Fruit fly (Drosophila melanogaster) whole organism, wandering third instar larva: ENCODE data around the gene Odj.

ENCODE experiments used
- Hnf4 ChIP-seq: fragments of 200-800 bp; sonication (Bioruptor generic); optimal IDR thresholded peaks from 2 replicates; lab custom pipeline; 2016; ENCODE audit warnings: missing biosample characterization, mild to moderate bottlenecking, missing genetic modification characterization
- Hr78 ChIP-seq: fragments of >200 bp; optimal IDR thresholded peaks from 2 replicates; lab custom pipeline; 2017; ENCODE audit warnings: missing biosample characterization, missing genetic modification characterization
- Hr83 ChIP-seq: fragments of 200-300 bp; sonication (Bioruptor generic); optimal IDR thresholded peaks from 2 replicates; lab custom pipeline; 2016; ENCODE audit warnings: missing biosample characterization, mild to moderate bottlenecking, missing genetic modification characterization, moderate library complexity; ENCODE audit not compliant: poor library complexity, severe bottlenecking
- Myc ChIP-seq: fragments of >200 bp; optimal IDR thresholded peaks from 2 replicates; lab custom pipeline; 2017
- N ChIP-seq: fragments of >200 bp; optimal IDR thresholded peaks from 2 replicates; lab custom pipeline; 2018; ENCODE audit warnings: missing biosample characterization, missing external identifiers, missing genetic modification characterization
- h ChIP-seq: fragments of 200-800 bp; sonication (Bioruptor generic); optimal IDR thresholded peaks from 3 replicates; lab custom pipeline; 2016; ENCODE audit warnings: missing biosample characterization, mild to moderate bottlenecking, missing genetic modification characterization
- jim ChIP-seq: fragments of 175-275, 200-325 bp; sonication (Bioruptor generic); optimal IDR thresholded peaks from 2 replicates; lab custom pipeline; 2016; ENCODE audit warnings: missing biosample characterization, mild to moderate bottlenecking, missing genetic modification characterization
- lola ChIP-seq: fragments of >200 bp; optimal IDR thresholded peaks from 2 replicates; lab custom pipeline; 2017; ENCODE audit warnings: missing biosample characterization, missing genetic modification characterization
- pan ChIP-seq: fragments of >200 bp; optimal IDR thresholded peaks from 2 replicates; lab custom pipeline; 2017
- psq ChIP-seq: fragments of 200-800 bp; sonication (Bioruptor generic); optimal IDR thresholded peaks from 3 replicates; lab custom pipeline; 2017; ENCODE audit warnings: missing biosample characterization, mild to moderate bottlenecking, missing genetic modification characterization, moderate library complexity
- rgr ChIP-seq: fragments of 200-800 bp; sonication (Bioruptor generic); optimal IDR thresholded peaks from 3 replicates; lab custom pipeline; 2016; ENCODE audit warnings: missing biosample characterization, mild to moderate bottlenecking, missing genetic modification characterization
- woc ChIP-seq: sonication (Bioruptor generic); optimal IDR thresholded peaks from 2 replicates; lab custom pipeline; 2016; ENCODE audit warnings: missing biosample characterization, mild to moderate bottlenecking, missing genetic modification characterization

- TF ChIP-seq Hnf4 (GFP tag; lab: Kevin White, UChicago) (no peak), psq (GFP tag; lab: Kevin White, UChicago) (no peak), h (GFP tag; lab: Kevin White, UChicago) (no peak), jim (GFP tag; lab: Kevin White, UChicago) (no peak), Myc (no peak), pan (lab: Kevin White, UChicago) (no peak), Hr83 (no peak), lola (no peak), Hr78 (GFP tag; lab: Kevin White, UChicago) (no peak), N (GFP tag; lab: Kevin White, UChicago) (no peak), rgr (GFP tag; lab: Kevin White, UChicago) (no peak), woc (GFP tag; lab: Kevin White, UChicago) (no peak)
These were observed 15.7 kb downstream of the Odj start for dm6 chr3R:17793287-17793686.
